Fruit fly (Drosophila melanogaster) whole organism, prepupa: ENCODE results near the gene ex.
A peak's percentile ranks its signal among the peaks of the same experiment; 100 is the strongest.

Source experiments
- CG16779 ChIP-seq: fragments of 200-800 bp; sonication (Bioruptor generic); optimal IDR thresholded peaks from 3 replicates; lab custom pipeline; 2017; ENCODE audit warnings: missing biosample characterization, mild to moderate bottlenecking, missing genetic modification characterization
- CG3919 ChIP-seq: fragments of 200-800 bp; sonication (Bioruptor generic); optimal IDR thresholded peaks from 3 replicates; lab custom pipeline; 2016; ENCODE audit warnings: missing biosample characterization, missing genetic modification characterization
- Gug ChIP-seq: fragments of 200-800 bp; sonication (Bioruptor generic); IDR thresholded peaks from 2 replicates; pipeline ENCODE4 v1.3.6; 2022; ENCODE audit warnings: missing biosample characterization, missing genetic modification characterization
- Hr38 ChIP-seq: sonication (Bioruptor generic); optimal IDR thresholded peaks from 2 replicates; lab custom pipeline; 2016; ENCODE audit warnings: missing biosample characterization, missing genetic modification characterization
- Hr39 ChIP-seq: fragments of 200-800 bp; sonication (Bioruptor generic); optimal IDR thresholded peaks from 2 replicates; lab custom pipeline; 2016; ENCODE audit warnings: missing biosample characterization, missing genetic modification characterization
- Met ChIP-seq: fragments of 200-800 bp; sonication (Bioruptor generic); optimal IDR thresholded peaks from 3 replicates; lab custom pipeline; 2016; ENCODE audit warnings: missing biosample characterization, missing genetic modification characterization
- Smox ChIP-seq: fragments of 200-800 bp; sonication (Bioruptor generic); optimal IDR thresholded peaks from 3 replicates; lab custom pipeline; 2016; ENCODE audit warnings: missing biosample characterization, missing genetic modification characterization
- Sox102F ChIP-seq: fragments of 200-800 bp; sonication (Bioruptor generic); optimal IDR thresholded peaks from 2 replicates; lab custom pipeline; 2016; ENCODE audit warnings: missing biosample characterization, mild to moderate bottlenecking, missing genetic modification characterization
- eg ChIP-seq: fragments of 200-800 bp; sonication (Bioruptor generic); IDR thresholded peaks from 3 replicates; pipeline ENCODE4 v1.3.6; 2022; ENCODE audit warnings: missing biosample characterization, missing genetic modification characterization
- topi ChIP-seq: fragments of 200-800 bp; sonication (Bioruptor generic); optimal IDR thresholded peaks from 3 replicates; lab custom pipeline; 2016; ENCODE audit warnings: missing biosample characterization, missing genetic modification characterization

- peak; percentile 38 for TF ChIP-seq CG3919
- TF ChIP-seq CG16779 (tag; lab: Kevin White, UChicago), result no peak
- TF ChIP-seq Gug (GFP tag; lab: Robert Waterston, UW), result no peak
- TF ChIP-seq Smox, result no peak
- TF ChIP-seq Sox102F, result no peak
- TF ChIP-seq Hr39 (GFP tag; lab: Kevin White, UChicago), result peak; percentile 1
- no peak for TF ChIP-seq eg
- peak; percentile 5 for TF ChIP-seq Met (GFP tag; lab: Kevin White, UChicago)
- TF ChIP-seq Hr38 (GFP tag; lab: Kevin White, UChicago), result no peak
- TF ChIP-seq topi (GFP tag; lab: Kevin White, UChicago), result peak; percentile 24
Observed at dm6 chr2L:421119-421821, 9.8 kb upstream of the ex start, which contains the start of the genes CG11885 and CG13692.
